Worm (Caenorhabditis elegans): ENCODE measurements around the gene T18D3.5.

The T18D3.5 gene

ce11 chrX:12510148-12510785, 46.7 kb downstream of the T18D3.5 start (continued):
- TF ChIP-seq F37D6.2 (tag; optimal IDR thresholded peaks at IDR 0.05) = peak; percentile 59
- TF ChIP-seq jun-1 (tag; optimal IDR thresholded peaks at IDR 0.05) = peak; percentile 17
- TF ChIP-seq cey-2 (tag; optimal IDR thresholded peaks at IDR 0.05; ENCODE audit: borderline replicate concordance, insufficient read depth) = no peak
- peak; percentile 63 for TF ChIP-seq hmg-1.1 (GFP tag; IDR thresholded peaks at IDR 0.05)
- no peak for TF ChIP-seq lin-38 (GFP tag; IDR thresholded peaks at IDR 0.05)
- TF ChIP-seq ceh-44 (GFP tag; IDR thresholded peaks at IDR 0.05) = no peak
- no peak for TF ChIP-seq zag-1 (tag; optimal IDR thresholded peaks at IDR 0.05)
- TF ChIP-seq daf-8 (GFP tag; IDR thresholded peaks at IDR 0.05) = no peak
- no peak for TF ChIP-seq ZK337.2 (GFP tag; IDR thresholded peaks at IDR 0.05)
- no peak for TF ChIP-seq F44E2.7 (GFP tag; IDR thresholded peaks at IDR 0.05)
- TF ChIP-seq aha-1 (tag) = peak; percentile 98
- TF ChIP-seq ZK546.5 (tag; optimal IDR thresholded peaks at IDR 0.05) = no peak
- TF ChIP-seq egl-43 (GFP tag; IDR thresholded peaks at IDR 0.05) = no peak
- TF ChIP-seq gei-8 (GFP tag; optimal IDR thresholded peaks at IDR 0.05) = no peak
- no peak for TF ChIP-seq Y5F2A.4 (GFP tag; optimal IDR thresholded peaks at IDR 0.05)
- peak; percentile 42; the same call in 1 of the 2 replicates for TF ChIP-seq ctbp-1 (GFP tag; IDR thresholded peaks at IDR 0.05)
- no peak for TF ChIP-seq daf-19 (GFP tag; conservative IDR thresholded peaks at IDR 0.05)
- TF ChIP-seq Y105C5A.15 (GFP tag; IDR thresholded peaks at IDR 0.05) = no peak

- TF ChIP-seq dve-1 (tag; optimal IDR thresholded peaks at IDR 0.05; ENCODE audit: insufficient read depth) (no peak), attf-4 (tag; optimal IDR thresholded peaks at IDR 0.05) (no peak), nhr-25 (tag; optimal IDR thresholded peaks at IDR 0.05; ENCODE audit: borderline replicate concordance, insufficient read depth) (peak; percentile 0), unc-62 (GFP tag; optimal IDR thresholded peaks at IDR 0.05 in 1 of 2) (peak in 1 of 2 experiments; percentile 90), unc-62 (tag; optimal IDR thresholded peaks at IDR 0.05) (no peak), saeg-2 (GFP tag; IDR thresholded peaks at IDR 0.05) (no peak), mep-1 (tag; optimal IDR thresholded peaks at IDR 0.05) (peak; percentile 10), D1046.2 (GFP tag; IDR thresholded peaks at IDR 0.05) (no peak), ceh-82 (tag; optimal IDR thresholded peaks at IDR 0.05) (no peak), F37D6.2 (tag; optimal IDR thresholded peaks at IDR 0.05) (no peak), ceh-62 (tag; optimal IDR thresholded peaks at IDR 0.05) (no peak), Y48G9A.11 (GFP tag; IDR thresholded peaks at IDR 0.05) (no peak), F44E2.7 (GFP tag; IDR thresholded peaks at IDR 0.05) (no peak), aly-2 (tag; optimal IDR thresholded peaks at IDR 0.05) (no peak), lin-39 (tag; optimal IDR thresholded peaks at IDR 0.05) (no peak), hif-1 (tag; optimal IDR thresholded peaks at IDR 0.05) (peak in 1 of 2 experiments; percentile 48), nhr-42 (GFP tag; IDR thresholded peaks at IDR 0.05) (no peak), daf-16 (GFP tag; optimal IDR thresholded peaks at IDR 0.05) (no peak), daf-16 (tag; optimal IDR thresholded peaks at IDR 0.05) (no peak), set-16 (GFP tag; IDR thresholded peaks at IDR 0.05) (no peak), Y5F2A.4 (GFP tag; optimal IDR thresholded peaks at IDR 0.05) (no peak), dmd-9 (GFP tag; IDR thresholded peaks at IDR 0.05) (no peak), ceh-44 (GFP tag; IDR thresholded peaks at IDR 0.05) (no peak), T20F7.1 (GFP tag; optimal IDR thresholded peaks at IDR 0.05) (no peak), aha-1 (tag) (peak; percentile 93), ctbp-1 (GFP tag; IDR thresholded peaks at IDR 0.05) (no peak), F49E8.2 (tag; optimal IDR thresholded peaks at IDR 0.05; ENCODE audit: borderline replicate concordance) (no peak), pqm-1 (tag; optimal IDR thresholded peaks at IDR 0.05) (no peak), nhr-11 (tag; optimal IDR thresholded peaks at IDR 0.05) (no peak), daf-19 (GFP tag; conservative IDR thresholded peaks at IDR 0.05) (no peak), zip-11 (GFP tag; IDR thresholded peaks at IDR 0.05) (no peak), nhr-102 (tag; optimal IDR thresholded peaks at IDR 0.05) (no peak), zfp-2 (tag; optimal IDR thresholded peaks at IDR 0.05) (no peak), jun-1 (tag; optimal IDR thresholded peaks at IDR 0.05) (no peak), unc-130 (GFP tag; optimal IDR thresholded peaks at IDR 0.05) (no peak), tag-97 (GFP tag; IDR thresholded peaks at IDR 0.05) (no peak)
These were observed 47.9 kb downstream of the T18D3.5 start for ce11 chrX:12511384-12512007.
